Worm (Caenorhabditis elegans): ENCODE measurements around the gene mes-4.
"Not testable (repeated sequence)": the region's sequence is repeated elsewhere in the genome, so short reads cannot be mapped to it uniquely, and the experiment has no call there.

ce11 chrV:13443535-13443934 lies 6.2 kb upstream of the mes-4 start, which contains the start of gene Y2H9A.6:
- not testable (repeated sequence) for TF ChIP-seq irx-1 (tag; optimal IDR thresholded peaks at IDR 0.05); elt-3 (tag; optimal IDR thresholded peaks at IDR 0.05); sup-37 (GFP tag; optimal IDR thresholded peaks at IDR 0.05); fkh-10 (GFP tag; optimal IDR thresholded peaks at IDR 0.05); tbx-2 (tag; optimal IDR thresholded peaks at IDR 0.05)

Measured in whole organism, L1 larva.